Worm (Caenorhabditis elegans) whole organism, midembryonic: Measurements from ENCODE around the gene sre-42.

Experiments
- T22C8.4 ChIP-seq: fragments of 200-800 bp; sonication (Bioruptor generic); IDR thresholded peaks from 2 replicates; pipeline ENCODE4 v1.3.6; 2022; ENCODE audit warnings: missing genetic modification characterization, missing compliant biosample characterization
- cog-1 ChIP-seq: sonication (generic microtip); optimal IDR thresholded peaks from 2 replicates; lab custom pipeline; 2016; ENCODE audit warnings: missing genetic modification characterization, missing compliant biosample characterization
- flt-1 ChIP-seq: fragments of 200-800 bp; sonication (Bioruptor generic); IDR thresholded peaks from 2 replicates; pipeline ENCODE4 v1.3.6; 2022; ENCODE audit warnings: missing genetic modification characterization, missing compliant biosample characterization
- klf-2 ChIP-seq: fragments of 200-800 bp; sonication (Bioruptor generic); conservative IDR thresholded peaks from 2 replicates; pipeline ENCODE4 v1.3.6; 2022; ENCODE audit warnings: missing genetic modification reagents, missing genetic modification characterization, missing compliant biosample characterization
- med-1 ChIP-seq: sonication (generic microtip); optimal IDR thresholded peaks from 2 replicates; lab custom pipeline; 2017; ENCODE audit warnings: missing genetic modification characterization, mild to moderate bottlenecking, missing compliant biosample characterization, antibody characterized with exemption, missing genetic modification reagents; ENCODE audit not compliant: insufficient read depth
- ref-1 ChIP-seq: fragments of 200-800 bp; sonication (Bioruptor generic); conservative IDR thresholded peaks from 2 replicates; pipeline ENCODE4 v1.3.6; 2022; ENCODE audit warnings: missing genetic modification reagents, missing genetic modification characterization, missing compliant biosample characterization
- tab-1 ChIP-seq: fragments of 200-800 bp; sonication (Bioruptor generic); IDR thresholded peaks from 2 replicates; pipeline ENCODE4 v1.3.6; 2022; ENCODE audit warnings: missing genetic modification characterization, missing compliant biosample characterization
- ztf-23 ChIP-seq: fragments of 200-800 bp; sonication (Bioruptor generic); IDR thresholded peaks from 2 replicates; pipeline ENCODE4 v1.3.6; 2022; ENCODE audit warnings: missing genetic modification reagents, missing genetic modification characterization, missing compliant biosample characterization
- ztf-29 ChIP-seq: fragments of 200-800 bp; sonication (Bioruptor generic); IDR thresholded peaks from 2 replicates; pipeline ENCODE4 v1.3.6; 2022; ENCODE audit warnings: missing genetic modification reagents, missing genetic modification characterization, missing compliant biosample characterization

sre-42 gene

ce11 chrII:12386781-12387180, at the start of gene sre-42:
Gene sre-42, minus strand, starts transcription at chrII:12386881.
- no peak for TF ChIP-seq flt-1
- no peak for TF ChIP-seq klf-2 (GFP tag; lab: Robert Waterston, UW)
- no peak for TF ChIP-seq cog-1 (tag; lab: Kevin White, UChicago)
- no peak for TF ChIP-seq tab-1 (GFP tag; lab: Robert Waterston, UW)
- TF ChIP-seq med-1 (GFP tag; lab: Kevin White, UChicago), result no peak
- TF ChIP-seq ztf-23 (GFP tag; lab: Robert Waterston, UW), result no peak
- no peak for TF ChIP-seq T22C8.4
- TF ChIP-seq ref-1 (GFP tag; lab: Robert Waterston, UW), result no peak
- TF ChIP-seq ztf-29 (GFP tag; lab: Robert Waterston, UW), result no peak

- TF ChIP-seq klf-2 (GFP tag; lab: Robert Waterston, UW), result no peak
- no peak for TF ChIP-seq tab-1 (GFP tag; lab: Robert Waterston, UW)
- TF ChIP-seq ztf-23 (GFP tag; lab: Robert Waterston, UW), result no peak
- TF ChIP-seq med-1 (GFP tag; lab: Kevin White, UChicago), result no peak
- no peak for TF ChIP-seq T22C8.4
- no peak for TF ChIP-seq cog-1 (tag; lab: Kevin White, UChicago)
- no peak for TF ChIP-seq ztf-29 (GFP tag; lab: Robert Waterston, UW)
- no peak for TF ChIP-seq flt-1
- TF ChIP-seq ref-1 (GFP tag; lab: Robert Waterston, UW), result no peak
These were observed 48.7 kb upstream of the sre-42 start for ce11 chrII:12435202-12435872.

DNA sequence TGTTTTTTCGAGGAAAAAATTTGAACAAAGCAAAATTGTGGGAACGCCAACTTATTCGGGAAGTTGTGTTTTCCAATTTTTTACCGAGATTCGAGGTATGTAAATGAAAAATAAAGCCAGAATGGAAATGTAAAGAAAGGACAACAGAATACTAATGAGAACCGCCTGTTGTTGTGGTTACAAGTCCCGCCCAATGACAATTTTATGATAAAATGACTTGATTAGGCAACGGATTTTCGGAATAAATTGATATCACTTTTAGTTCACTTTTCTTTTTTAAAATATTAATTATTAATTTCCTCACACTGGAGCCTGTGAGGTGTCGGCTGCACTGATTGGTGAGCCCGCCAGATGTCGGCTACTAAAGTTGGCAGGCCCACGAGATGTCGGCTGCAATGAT, 45.7 kb upstream of the sre-42 start, which contains the start of gene dct-12:
Gene dct-12, minus strand, starts transcription at position 101 of the 400 bp plus-strand sequence.
- TF ChIP-seq ztf-29 (GFP tag; lab: Robert Waterston, UW) (no peak), med-1 (GFP tag; lab: Kevin White, UChicago) (no peak), klf-2 (GFP tag; lab: Robert Waterston, UW) (no peak), flt-1 (no peak), tab-1 (GFP tag; lab: Robert Waterston, UW) (no peak), T22C8.4 (no peak), ref-1 (GFP tag; lab: Robert Waterston, UW) (no peak), ztf-23 (GFP tag; lab: Robert Waterston, UW) (no peak), cog-1 (tag; lab: Kevin White, UChicago) (no peak)

DNA sequence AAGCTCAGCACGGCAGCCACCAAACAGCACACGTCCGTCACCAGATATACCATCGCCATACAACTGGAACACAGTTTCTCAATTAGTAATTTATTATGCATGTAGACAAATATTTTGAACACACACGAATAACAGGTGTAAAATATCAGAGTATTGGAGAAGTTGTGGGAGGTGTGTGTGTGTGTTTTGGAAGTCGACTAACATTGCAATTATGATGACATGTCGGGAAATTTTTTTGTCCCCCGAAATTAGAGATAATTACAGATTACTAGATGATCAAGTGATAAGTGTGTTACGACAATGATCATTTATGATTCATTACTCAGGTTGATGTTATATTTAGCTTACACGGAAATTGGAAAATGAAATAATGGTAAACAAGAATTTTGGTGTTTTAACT, 43.1 kb upstream of the sre-42 start, which contains the start of gene Y57A10C.8:
Gene Y57A10C.8, minus strand, starts transcription at position 101 of the 400 bp plus-strand sequence.
- TF ChIP-seq flt-1, result no peak

DNA sequence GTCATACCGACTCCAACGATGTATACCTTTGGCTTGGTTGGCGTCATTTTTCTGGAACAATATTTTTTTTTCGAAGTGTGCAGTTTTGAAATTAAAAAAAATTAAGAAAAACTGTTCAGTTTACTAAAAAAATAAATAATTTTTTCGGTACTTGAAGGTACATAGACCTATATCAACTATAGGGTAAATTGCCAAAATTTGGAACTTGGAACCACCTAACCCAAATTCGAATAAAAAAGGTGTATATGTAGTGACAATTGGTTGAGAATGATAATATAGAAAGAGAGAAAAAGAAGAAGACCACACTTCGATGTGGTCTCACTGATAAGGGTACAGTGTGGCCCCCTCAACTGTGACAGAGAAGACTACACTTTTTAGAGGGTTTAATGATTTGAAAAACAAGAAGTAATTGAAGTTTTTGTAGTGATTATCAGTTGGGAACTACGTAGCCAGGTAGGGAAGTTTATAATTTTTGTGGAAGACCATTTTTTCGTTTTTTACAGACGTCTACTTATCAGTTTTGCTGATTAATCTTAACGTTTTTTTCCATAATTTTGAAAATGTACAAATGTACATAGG, 39.1 kb upstream of the sre-42 start, which contains the start of gene daf-22:
Gene daf-22, minus strand, starts transcription at position 51 of the 579 bp plus-strand sequence.
- TF ChIP-seq tab-1 (GFP tag; lab: Robert Waterston, UW), result no peak
- no peak for TF ChIP-seq flt-1
- TF ChIP-seq ref-1 (GFP tag; lab: Robert Waterston, UW), result no peak
- no peak for TF ChIP-seq cog-1 (tag; lab: Kevin White, UChicago)
- no peak for TF ChIP-seq med-1 (GFP tag; lab: Kevin White, UChicago)
- TF ChIP-seq ztf-23 (GFP tag; lab: Robert Waterston, UW), result no peak
- no peak for TF ChIP-seq klf-2 (GFP tag; lab: Robert Waterston, UW)
- no peak for TF ChIP-seq T22C8.4
- no peak for TF ChIP-seq ztf-29 (GFP tag; lab: Robert Waterston, UW)

DNA sequence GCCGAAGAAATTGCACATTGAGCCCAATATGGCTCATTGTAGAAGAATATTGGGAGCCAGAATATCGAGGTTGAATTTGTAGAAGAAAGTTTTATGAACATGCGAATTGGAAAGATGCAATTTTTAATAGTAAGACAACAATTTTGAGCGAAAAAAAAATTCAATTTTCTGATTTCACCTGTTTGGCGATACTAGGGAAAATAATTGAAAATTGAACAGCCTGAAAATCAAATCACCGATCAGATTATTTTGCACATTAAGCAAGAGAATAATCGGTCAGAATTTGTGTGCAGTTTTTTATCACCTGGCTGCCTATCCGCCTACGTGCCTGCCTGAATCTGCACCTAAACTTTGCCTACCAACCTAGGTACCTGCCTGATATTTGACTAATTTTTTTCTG, 33.8 kb upstream of the sre-42 start, which contains the start of gene sre-26:
Gene sre-26, minus strand, starts transcription at position 101 of the 400 bp plus-strand sequence.
- TF ChIP-seq flt-1, result no peak

ce11 chrII:12417996-12418395, 31.3 kb upstream of the sre-42 start:
- TF ChIP-seq flt-1 (no peak), T22C8.4 (no peak), tab-1 (GFP tag; lab: Robert Waterston, UW) (no peak), ztf-23 (GFP tag; lab: Robert Waterston, UW) (no peak), klf-2 (GFP tag; lab: Robert Waterston, UW) (no peak), ztf-29 (GFP tag; lab: Robert Waterston, UW) (no peak), ref-1 (GFP tag; lab: Robert Waterston, UW) (no peak), cog-1 (tag; lab: Kevin White, UChicago) (no peak), med-1 (GFP tag; lab: Kevin White, UChicago) (no peak)

ce11 chrII:12417514-12417913, 30.8 kb upstream of the sre-42 start, which contains the start of gene sre-27:
Gene sre-27, minus strand, starts transcription at chrII:12417614.
- TF ChIP-seq ztf-23 (GFP tag; lab: Robert Waterston, UW) (no peak), flt-1 (no peak), med-1 (GFP tag; lab: Kevin White, UChicago) (no peak), ztf-29 (GFP tag; lab: Robert Waterston, UW) (no peak), klf-2 (GFP tag; lab: Robert Waterston, UW) (no peak), T22C8.4 (no peak)

DNA sequence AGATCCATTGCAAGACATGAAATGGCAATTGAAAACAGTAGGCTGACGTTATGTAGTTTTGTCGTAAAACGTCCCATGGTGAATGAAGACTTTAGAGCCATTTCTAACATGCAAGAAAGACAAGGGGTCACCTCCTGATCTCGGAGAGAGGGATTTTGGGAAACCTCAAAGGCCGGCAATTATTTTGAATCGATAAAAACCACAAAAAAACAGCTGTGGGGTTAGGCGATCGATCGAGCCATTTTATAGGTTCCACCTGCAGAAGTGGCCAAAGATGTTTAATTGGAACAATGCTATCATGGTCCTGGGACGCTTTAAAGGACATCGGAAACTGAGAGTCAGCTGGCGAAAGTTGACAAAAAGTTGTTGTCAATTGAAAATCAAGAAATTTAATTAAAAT, 28.1 kb upstream of the sre-42 start, which contains the start of gene Y57A10C.11:
Gene Y57A10C.11, minus strand, starts transcription at position 101 of the 400 bp plus-strand sequence.
- no peak for TF ChIP-seq flt-1
- TF ChIP-seq klf-2 (GFP tag; lab: Robert Waterston, UW), result no peak
- no peak for TF ChIP-seq cog-1 (tag; lab: Kevin White, UChicago)
- no peak for TF ChIP-seq tab-1 (GFP tag; lab: Robert Waterston, UW)
- TF ChIP-seq ztf-23 (GFP tag; lab: Robert Waterston, UW), result no peak
